Worm (Caenorhabditis elegans): ENCODE data around the gene F13A2.1.

The F13A2.1 gene

ce11 chrV:4387916-4388315, 5.7 kb upstream of the F13A2.1 start:
- TF ChIP-seq T22C8.4 (GFP tag; IDR thresholded peaks at IDR 0.05), result no peak
- TF ChIP-seq ztf-23 (GFP tag; IDR thresholded peaks at IDR 0.05), result no peak
- TF ChIP-seq ref-1 (GFP tag; conservative IDR thresholded peaks at IDR 0.05), result no peak
- no peak for TF ChIP-seq flt-1 (GFP tag; IDR thresholded peaks at IDR 0.05)
- TF ChIP-seq ztf-29 (GFP tag; IDR thresholded peaks at IDR 0.05), result no peak
- no peak for TF ChIP-seq klf-2 (GFP tag; conservative IDR thresholded peaks at IDR 0.05)
- no peak for TF ChIP-seq cog-1 (tag; optimal IDR thresholded peaks at IDR 0.05)
- no peak for TF ChIP-seq tab-1 (GFP tag; IDR thresholded peaks at IDR 0.05)
- TF ChIP-seq med-1 (GFP tag; optimal IDR thresholded peaks at IDR 0.05; ENCODE audit: insufficient read depth), result no peak

DNA sequence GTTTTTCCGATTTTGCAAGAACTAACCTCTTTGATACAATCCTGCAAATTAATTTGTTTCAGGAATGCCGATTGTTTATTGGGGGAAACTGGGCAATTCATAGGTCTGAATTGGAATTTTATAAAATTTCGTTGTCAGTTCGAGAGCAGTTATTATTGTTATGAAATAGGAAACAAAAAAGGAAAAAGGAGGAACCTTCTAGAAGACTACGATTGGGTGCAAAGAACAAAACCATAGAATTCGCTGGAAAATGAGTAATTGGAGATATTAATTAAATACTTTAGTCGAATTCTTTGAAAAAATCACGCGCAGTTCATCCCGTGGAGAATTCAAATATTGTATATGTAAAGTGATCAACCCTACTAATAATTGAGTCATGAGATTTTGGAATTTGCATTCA, 5.2 kb upstream of the F13A2.1 start, which contains the start of gene F13A2.9:
TSS of gene F13A2.9 (minus strand) at position 101 of the 400 bp plus-strand sequence.
- TF ChIP-seq ref-1 (GFP tag; conservative IDR thresholded peaks at IDR 0.05) (no peak), ztf-29 (GFP tag; IDR thresholded peaks at IDR 0.05) (no peak), T22C8.4 (GFP tag; IDR thresholded peaks at IDR 0.05) (no peak), ztf-23 (GFP tag; IDR thresholded peaks at IDR 0.05) (no peak), klf-2 (GFP tag; conservative IDR thresholded peaks at IDR 0.05) (no peak), flt-1 (GFP tag; IDR thresholded peaks at IDR 0.05) (no peak), cog-1 (tag; optimal IDR thresholded peaks at IDR 0.05) (no peak)

DNA sequence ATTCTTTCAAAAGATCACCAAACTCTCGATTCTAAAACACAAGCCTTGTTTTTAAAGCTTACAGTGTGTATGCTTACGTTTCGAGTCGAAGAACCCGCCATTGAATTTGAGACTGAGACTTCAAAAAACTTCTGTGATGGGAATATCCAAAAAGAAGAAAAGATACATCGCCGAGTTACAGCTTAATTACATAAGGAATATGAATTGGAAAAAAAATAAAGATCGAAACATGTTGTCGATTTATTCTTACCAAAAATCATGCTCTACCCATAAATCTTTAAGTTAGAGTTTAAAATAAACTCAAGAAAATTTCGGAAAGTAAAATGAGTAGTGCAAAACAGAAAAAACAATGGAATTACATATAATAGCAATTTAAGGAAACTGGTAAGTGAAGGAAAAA, 4.0 kb upstream of the F13A2.1 start, which contains the start of gene F13A2.10:
TSS of gene F13A2.10 (minus strand) at position 101 of the 400 bp plus-strand sequence.
- TF ChIP-seq med-1 (GFP tag; optimal IDR thresholded peaks at IDR 0.05; ENCODE audit: insufficient read depth) (no peak), ztf-29 (GFP tag; IDR thresholded peaks at IDR 0.05) (no peak), ztf-23 (GFP tag; IDR thresholded peaks at IDR 0.05) (no peak), T22C8.4 (GFP tag; IDR thresholded peaks at IDR 0.05) (no peak), ref-1 (GFP tag; conservative IDR thresholded peaks at IDR 0.05) (no peak), flt-1 (GFP tag; IDR thresholded peaks at IDR 0.05) (no peak), tab-1 (GFP tag; IDR thresholded peaks at IDR 0.05) (no peak), klf-2 (GFP tag; conservative IDR thresholded peaks at IDR 0.05) (no peak), cog-1 (tag; optimal IDR thresholded peaks at IDR 0.05) (no peak)

- no peak for TF ChIP-seq T22C8.4 (GFP tag; IDR thresholded peaks at IDR 0.05)
- TF ChIP-seq ztf-23 (GFP tag; IDR thresholded peaks at IDR 0.05), result no peak
- TF ChIP-seq flt-1 (GFP tag; IDR thresholded peaks at IDR 0.05), result no peak
- no peak for TF ChIP-seq med-1 (GFP tag; optimal IDR thresholded peaks at IDR 0.05; ENCODE audit: insufficient read depth)
- TF ChIP-seq klf-2 (GFP tag; conservative IDR thresholded peaks at IDR 0.05), result no peak
- TF ChIP-seq ref-1 (GFP tag; conservative IDR thresholded peaks at IDR 0.05), result no peak
- no peak for TF ChIP-seq ztf-29 (GFP tag; IDR thresholded peaks at IDR 0.05)
- no peak for TF ChIP-seq tab-1 (GFP tag; IDR thresholded peaks at IDR 0.05)
- no peak for TF ChIP-seq cog-1 (tag; optimal IDR thresholded peaks at IDR 0.05)
Observed at ce11 chrV:4384482-4384881, 2.3 kb upstream of the F13A2.1 start, which contains the start of gene F13A2.2. Gene F13A2.2, minus strand, starts transcription at chrV:4384582.

DNA sequence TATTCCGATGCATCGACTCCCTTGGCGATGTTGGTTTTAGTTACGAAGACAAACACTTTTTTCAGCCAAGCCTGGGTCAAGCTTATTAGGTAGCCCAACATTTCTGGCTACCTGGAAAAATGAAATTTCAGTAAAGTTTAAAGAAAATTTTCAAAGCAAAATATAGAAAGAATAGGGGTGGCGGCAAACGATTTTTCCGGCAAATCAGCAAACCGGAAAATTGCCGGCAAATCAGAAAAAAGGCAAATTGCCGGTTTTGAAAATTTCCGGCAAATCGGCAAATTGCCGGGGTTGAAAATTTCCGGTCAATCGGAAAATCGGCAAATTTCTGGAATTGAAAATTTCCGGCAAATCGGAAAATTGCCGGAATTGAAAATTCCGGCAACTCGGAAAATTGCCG, 4.6 kb downstream of the F13A2.1 start, which contains the start of gene F32D1.8:
TSS of gene F32D1.8 (minus strand) at position 101 of the 400 bp plus-strand sequence.
- no peak for TF ChIP-seq med-1 (GFP tag; optimal IDR thresholded peaks at IDR 0.05; ENCODE audit: insufficient read depth)
- no peak for TF ChIP-seq cog-1 (tag; optimal IDR thresholded peaks at IDR 0.05)
- TF ChIP-seq ztf-23 (GFP tag; IDR thresholded peaks at IDR 0.05), result 0 out of 2 replicates have a peak, but pooled peaks have one; percentile 17

DNA sequence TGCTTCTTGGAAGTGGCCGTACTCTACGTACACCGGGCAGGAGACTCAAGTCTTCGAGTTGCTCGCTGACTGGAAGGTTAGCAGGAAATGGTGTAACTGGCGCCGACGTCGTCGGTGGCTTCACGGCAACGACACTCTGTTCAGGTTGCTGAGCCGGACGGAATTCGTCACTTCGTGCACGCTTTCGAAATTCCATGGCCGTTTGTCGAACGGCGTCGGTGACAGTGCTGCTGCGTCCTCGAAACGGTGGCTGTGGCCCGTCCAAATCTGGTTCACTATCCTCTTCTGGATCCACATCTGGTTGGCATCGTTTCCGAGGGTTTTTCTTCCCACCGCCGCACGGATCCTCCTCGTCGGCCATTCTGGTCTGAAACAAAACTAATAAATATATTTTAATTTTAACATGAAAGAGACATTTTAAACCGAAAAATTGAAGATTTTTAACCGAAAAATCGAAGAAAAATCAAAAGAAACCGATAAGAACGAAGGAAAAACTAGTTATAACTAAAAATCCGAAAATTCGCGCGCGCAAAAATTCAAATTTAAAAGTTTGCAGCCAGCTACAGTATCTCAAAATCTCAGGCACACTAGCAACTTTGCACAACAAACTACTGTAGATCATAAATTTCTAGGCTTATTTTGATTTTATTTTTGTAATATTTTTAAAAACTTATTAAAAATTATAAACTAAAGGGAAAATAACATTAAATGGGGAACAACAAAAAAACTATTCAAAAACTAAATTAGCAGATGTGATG, 6.2 kb downstream of the F13A2.1 start, which contains the start of gene F32D1.7:
TSS of gene F32D1.7 (minus strand) at position 367 of the 758 bp plus-strand sequence.
- no peak for TF ChIP-seq klf-2 (GFP tag; conservative IDR thresholded peaks at IDR 0.05)
- no peak for TF ChIP-seq T22C8.4 (GFP tag; IDR thresholded peaks at IDR 0.05)
- TF ChIP-seq ztf-23 (GFP tag; IDR thresholded peaks at IDR 0.05), result no peak
- TF ChIP-seq ztf-29 (GFP tag; IDR thresholded peaks at IDR 0.05), result no peak
- no peak for TF ChIP-seq tab-1 (GFP tag; IDR thresholded peaks at IDR 0.05)
- TF ChIP-seq ref-1 (GFP tag; conservative IDR thresholded peaks at IDR 0.05), result no peak
- TF ChIP-seq med-1 (GFP tag; optimal IDR thresholded peaks at IDR 0.05; ENCODE audit: insufficient read depth), result no peak
- no peak for TF ChIP-seq flt-1 (GFP tag; IDR thresholded peaks at IDR 0.05)
- TF ChIP-seq cog-1 (tag; optimal IDR thresholded peaks at IDR 0.05), result no peak

DNA sequence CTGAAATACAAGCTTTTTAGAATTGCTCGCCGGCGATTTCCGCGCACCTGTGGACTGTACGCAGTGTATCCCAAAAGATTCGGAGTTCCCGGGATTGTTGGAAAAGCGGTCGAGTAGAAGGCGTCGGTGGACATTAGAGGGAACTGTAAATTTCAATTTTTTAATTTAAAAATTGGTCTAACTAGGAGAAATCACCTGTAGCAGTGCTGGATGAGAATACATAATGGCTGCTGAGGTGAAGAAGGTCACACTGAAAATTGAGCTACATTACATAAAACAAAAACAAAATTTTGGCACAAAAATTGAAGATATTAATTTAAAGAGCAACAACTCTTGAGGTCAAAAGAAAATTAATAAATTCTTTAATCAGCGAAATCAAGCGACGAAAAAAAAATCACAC, 7.6 kb downstream of the F13A2.1 start, which contains the start of gene neg-1:
TSS of gene neg-1 (minus strand) at position 250 of the 400 bp plus-strand sequence.
- no peak for TF ChIP-seq cog-1 (tag; optimal IDR thresholded peaks at IDR 0.05)
- TF ChIP-seq ztf-29 (GFP tag; IDR thresholded peaks at IDR 0.05), result no peak
- no peak for TF ChIP-seq ref-1 (GFP tag; conservative IDR thresholded peaks at IDR 0.05)

DNA sequence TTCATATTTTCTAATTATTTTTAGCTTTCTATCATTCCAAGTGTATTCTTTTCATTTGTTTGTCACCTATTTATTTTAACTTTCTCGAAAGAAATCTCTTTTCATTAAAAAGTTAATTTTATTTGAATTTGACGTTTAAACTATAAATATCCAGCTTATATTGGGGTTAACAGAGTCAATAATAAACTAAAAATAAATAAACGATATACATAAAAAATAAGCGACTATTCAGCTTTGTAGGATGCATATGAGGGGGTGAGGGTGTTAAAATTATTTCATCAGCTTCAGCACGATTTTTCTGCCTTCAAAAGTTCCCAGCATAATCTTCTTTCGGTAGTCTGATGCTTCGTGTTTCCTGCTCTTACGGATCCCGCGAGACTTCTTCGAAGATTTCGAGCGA, 8.5 kb downstream of the F13A2.1 start:
- TF ChIP-seq klf-2 (GFP tag; conservative IDR thresholded peaks at IDR 0.05) (no peak), T22C8.4 (GFP tag; IDR thresholded peaks at IDR 0.05) (no peak), ref-1 (GFP tag; conservative IDR thresholded peaks at IDR 0.05) (no peak), cog-1 (tag; optimal IDR thresholded peaks at IDR 0.05) (no peak), tab-1 (GFP tag; IDR thresholded peaks at IDR 0.05) (no peak), flt-1 (GFP tag; IDR thresholded peaks at IDR 0.05) (no peak), med-1 (GFP tag; optimal IDR thresholded peaks at IDR 0.05; ENCODE audit: insufficient read depth) (no peak), ztf-29 (GFP tag; IDR thresholded peaks at IDR 0.05) (no peak), ztf-23 (GFP tag; IDR thresholded peaks at IDR 0.05) (no peak)

DNA sequence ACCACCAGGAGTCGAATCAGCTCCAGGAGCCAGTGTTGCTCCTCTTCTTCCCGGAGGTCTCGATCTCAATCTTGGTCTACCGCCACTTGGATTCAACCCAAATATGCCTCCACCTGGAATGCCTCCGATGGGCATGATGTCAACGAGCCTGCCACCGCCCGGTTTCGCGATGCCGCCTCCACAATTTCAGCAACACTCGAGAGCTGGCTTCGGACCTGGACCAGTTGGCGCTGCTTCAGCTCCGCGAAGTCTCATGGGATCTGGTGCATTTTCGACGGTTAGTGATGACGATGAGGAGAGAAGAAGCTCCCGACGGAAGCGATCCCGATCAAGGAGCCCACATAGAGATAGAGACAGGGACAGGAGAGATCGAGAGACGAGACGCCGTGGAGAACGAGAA, 9.2 kb downstream of the F13A2.1 start:
- no peak for TF ChIP-seq T22C8.4 (GFP tag; IDR thresholded peaks at IDR 0.05)
- TF ChIP-seq tab-1 (GFP tag; IDR thresholded peaks at IDR 0.05), result no peak
- TF ChIP-seq ztf-23 (GFP tag; IDR thresholded peaks at IDR 0.05), result no peak
- TF ChIP-seq klf-2 (GFP tag; conservative IDR thresholded peaks at IDR 0.05), result no peak
- TF ChIP-seq ztf-29 (GFP tag; IDR thresholded peaks at IDR 0.05), result no peak
- TF ChIP-seq med-1 (GFP tag; optimal IDR thresholded peaks at IDR 0.05; ENCODE audit: insufficient read depth), result no peak
- no peak for TF ChIP-seq cog-1 (tag; optimal IDR thresholded peaks at IDR 0.05)
- TF ChIP-seq flt-1 (GFP tag; IDR thresholded peaks at IDR 0.05), result no peak
- TF ChIP-seq ref-1 (GFP tag; conservative IDR thresholded peaks at IDR 0.05), result no peak

Data from whole organism, midembryonic.